Worm (Caenorhabditis elegans) whole organism, L1 larva: ENCODE measurements around the gene Y43F8B.22.
A peak's percentile ranks its signal among the peaks of the same experiment; 100 is the strongest.

Experiments
- C04F5.9 ChIP-seq: sonication (generic microtip); optimal IDR thresholded peaks from 2 replicates; lab custom pipeline; 2016; ENCODE audit warnings: missing genetic modification characterization, missing compliant biosample characterization
- C16A3.4 ChIP-seq: fragments of 150-350 bp; optimal IDR thresholded peaks from 2 replicates; lab custom pipeline; 2014; ENCODE audit warnings: missing biosample characterization, missing genetic modification characterization
- Y116A8C.19 ChIP-seq: sonication (generic microtip); optimal IDR thresholded peaks from 2 replicates; lab custom pipeline; 2016; ENCODE audit warnings: missing compliant biosample characterization, missing genetic modification characterization, borderline replicate concordance
- alr-1 ChIP-seq: fragments of 200-800 bp; sonication (Bioruptor generic); optimal IDR thresholded peaks from 2 replicates; lab custom pipeline; 2018; ENCODE audit warnings: borderline replicate concordance, mild to moderate bottlenecking, missing genetic modification characterization, missing compliant biosample characterization
- ama-1 ChIP-seq: fragments of 150-350 bp; optimal IDR thresholded peaks from 2 replicates; lab custom pipeline; 2014
- ceh-63 ChIP-seq: fragments of 200-800 bp; sonication (Bioruptor generic); optimal IDR thresholded peaks from 2 replicates; lab custom pipeline; 2018; ENCODE audit warnings: mild to moderate bottlenecking, missing genetic modification characterization, missing compliant biosample characterization
- ceh-8 ChIP-seq: fragments of 200-800 bp; sonication (Bioruptor generic); optimal IDR thresholded peaks from 2 replicates; lab custom pipeline; 2018; ENCODE audit warnings: mild to moderate bottlenecking, missing genetic modification characterization, moderate library complexity, missing compliant biosample characterization
- ceh-82 ChIP-seq, 3 experiments: fragments of 150-350 bp in 1 of 3; sonication (generic microtip) in 2 of 3; optimal IDR thresholded peaks; 2 replicates each; lab custom pipeline; 2014 to 2017; ENCODE audit warnings: missing biosample characterization in 3 of 3, missing genetic modification characterization in 3 of 3
- ceh-88 ChIP-seq: fragments of 200-800 bp; sonication (Bioruptor generic); IDR thresholded peaks from 2 replicates; pipeline ENCODE4 v1.3.6; 2022; ENCODE audit warnings: missing genetic modification characterization, missing compliant biosample characterization
- ces-1 ChIP-seq: fragments of 150-350 bp; optimal IDR thresholded peaks from 2 replicates; lab custom pipeline; 2014; ENCODE audit warnings: missing biosample characterization, missing genetic modification reagents, missing genetic modification characterization
- dpl-1 ChIP-seq, 3 experiments: fragments of 150-350 bp in 2 of 3; sonication (generic microtip) in 1 of 3; optimal IDR thresholded peaks; 2 replicates each; lab custom pipeline; 2014 to 2017; ENCODE audit warnings: missing biosample characterization in 3 of 3, missing genetic modification characterization in 3 of 3, missing genetic modification reagents in 3 of 3
- dsc-1 ChIP-seq: sonication (generic microtip); optimal IDR thresholded peaks from 2 replicates; lab custom pipeline; 2016; ENCODE audit warnings: mild to moderate bottlenecking, missing genetic modification characterization, missing compliant biosample characterization
- efl-3 ChIP-seq: fragments of 200-800 bp; sonication (Bioruptor generic); optimal IDR thresholded peaks from 2 replicates; lab custom pipeline; 2018; ENCODE audit warnings: mild to moderate bottlenecking, missing genetic modification characterization, missing compliant biosample characterization
- egl-13 ChIP-seq: sonication (generic microtip); optimal IDR thresholded peaks from 2 replicates; lab custom pipeline; 2016; ENCODE audit warnings: missing genotype, missing genetic modification reagents, missing genetic modification characterization, missing compliant biosample characterization
- elt-3 ChIP-seq, 6 experiments: fragments of 150-350 bp in 1 of 6; sonication (generic microtip); optimal IDR thresholded peaks; 2 replicates each; lab custom pipeline; 2017 to 2018; ENCODE audit warnings: missing biosample characterization in 6 of 6, missing genetic modification characterization in 6 of 6, inconsistent platforms in 1 of 6
- fkh-4 ChIP-seq: sonication (generic microtip); optimal IDR thresholded peaks from 2 replicates; lab custom pipeline; 2016; ENCODE audit warnings: missing compliant biosample characterization, missing genetic modification characterization, borderline replicate concordance
- fos-1 ChIP-seq: fragments of 150-350 bp; optimal IDR thresholded peaks from 2 replicates; lab custom pipeline; 2014; ENCODE audit warnings: missing biosample characterization, missing genetic modification characterization
- grh-1 ChIP-seq: fragments of 200-800 bp; sonication (Bioruptor generic); IDR thresholded peaks from 2 replicates; pipeline ENCODE4 v1.3.6; 2022; ENCODE audit warnings: missing genetic modification reagents, missing genetic modification characterization, missing compliant biosample characterization
- hlh-4 ChIP-seq: sonication (generic microtip); optimal IDR thresholded peaks from 2 replicates; lab custom pipeline; 2016; ENCODE audit warnings: mild to moderate bottlenecking, missing genetic modification characterization, missing compliant biosample characterization
- isw-1 ChIP-seq: fragments of 200-800 bp; sonication (Bioruptor generic); IDR thresholded peaks from 2 replicates; pipeline ENCODE4 v1.3.6; 2022; ENCODE audit warnings: missing genetic modification characterization, missing compliant biosample characterization
- jun-1 ChIP-seq: fragments of 150-350 bp; optimal IDR thresholded peaks from 2 replicates; lab custom pipeline; 2014; ENCODE audit warnings: missing biosample characterization, missing genetic modification reagents, missing genetic modification characterization
- lin-15B ChIP-seq: fragments of 150-350 bp; sonication (generic microtip); optimal IDR thresholded peaks from 3 replicates; lab custom pipeline; 2014; ENCODE audit warnings: missing biosample characterization, missing genetic modification characterization
- lir-3 ChIP-seq: sonication (generic microtip); optimal IDR thresholded peaks from 2 replicates; lab custom pipeline; 2016; ENCODE audit warnings: mild to moderate bottlenecking, missing genetic modification characterization, moderate library complexity, missing compliant biosample characterization; ENCODE audit not compliant: poor library complexity
- lsy-2 ChIP-seq, 2 experiments: fragments of 150-350 bp; optimal IDR thresholded peaks; 2 replicates each; lab custom pipeline; 2014; ENCODE audit warnings: missing biosample characterization in 2 of 2, missing genetic modification characterization in 2 of 2
- mdl-1 ChIP-seq, 2 experiments: fragments of 150-350 bp; optimal IDR thresholded peaks; 2 replicates each; lab custom pipeline; 2014 to 2017; ENCODE audit warnings: missing biosample characterization in 2 of 2, missing genetic modification characterization in 2 of 2, inconsistent platforms in 1 of 2
- mef-2 ChIP-seq: fragments of 150-350 bp; optimal IDR thresholded peaks from 2 replicates; lab custom pipeline; 2014; ENCODE audit warnings: missing biosample characterization, missing genetic modification characterization
- nhr-11 ChIP-seq: fragments of 150-350 bp; optimal IDR thresholded peaks from 2 replicates; lab custom pipeline; 2014; ENCODE audit warnings: missing biosample characterization, missing genetic modification characterization
- nhr-12 ChIP-seq: sonication (generic microtip); optimal IDR thresholded peaks from 2 replicates; lab custom pipeline; 2017; ENCODE audit warnings: missing biosample characterization, missing genetic modification characterization
- nhr-237 ChIP-seq: fragments of 150-350 bp; optimal IDR thresholded peaks from 2 replicates; lab custom pipeline; 2014; ENCODE audit warnings: missing biosample characterization, missing genetic modification characterization
- nhr-28 ChIP-seq: fragments of 150-350 bp; optimal IDR thresholded peaks from 2 replicates; lab custom pipeline; 2014; ENCODE audit warnings: missing biosample characterization, missing genetic modification characterization
- nhr-47 ChIP-seq: sonication (generic microtip); optimal IDR thresholded peaks from 2 replicates; lab custom pipeline; 2016; ENCODE audit warnings: mild to moderate bottlenecking, missing genetic modification characterization, moderate library complexity, missing compliant biosample characterization
- nhr-71 ChIP-seq: sonication (generic microtip); optimal IDR thresholded peaks from 2 replicates; lab custom pipeline; 2016; ENCODE audit warnings: mild to moderate bottlenecking, missing genetic modification characterization, moderate library complexity, missing compliant biosample characterization
- nhr-76 ChIP-seq: sonication (generic microtip); optimal IDR thresholded peaks from 2 replicates; lab custom pipeline; 2017; ENCODE audit warnings: missing biosample characterization, missing genetic modification characterization
- nhr-84 ChIP-seq: sonication (generic microtip); optimal IDR thresholded peaks from 2 replicates; lab custom pipeline; 2017; ENCODE audit warnings: missing biosample characterization, missing genetic modification characterization
- nhr-85 ChIP-seq: sonication (generic microtip); peaks from one replicate; lab custom pipeline; 2016; ENCODE audit warnings: missing genetic modification characterization, inconsistent platforms, missing compliant biosample characterization
- nhr-90 ChIP-seq: sonication (generic microtip); optimal IDR thresholded peaks from 2 replicates; lab custom pipeline; 2016; ENCODE audit warnings: mild to moderate bottlenecking, missing genetic modification characterization, missing compliant biosample characterization; ENCODE audit not compliant: poor library complexity
- pqm-1 ChIP-seq: sonication (generic microtip); optimal IDR thresholded peaks from 3 replicates; lab custom pipeline; 2017; ENCODE audit warnings: missing biosample characterization, missing genetic modification characterization
- snu-23 ChIP-seq: sonication (generic microtip); optimal IDR thresholded peaks from 2 replicates; lab custom pipeline; 2016; ENCODE audit warnings: missing genetic modification characterization, missing compliant biosample characterization
- sup-37 ChIP-seq: fragments of 200-800 bp; sonication (Bioruptor generic); optimal IDR thresholded peaks from 2 replicates; lab custom pipeline; 2018; ENCODE audit warnings: mild to moderate bottlenecking, missing genetic modification characterization, missing compliant biosample characterization
- tlp-1 ChIP-seq: fragments of 150-350 bp; optimal IDR thresholded peaks from 2 replicates; lab custom pipeline; 2014; ENCODE audit warnings: missing biosample characterization, missing genetic modification characterization
- unc-130 ChIP-seq: fragments of 150-350 bp; optimal IDR thresholded peaks from 2 replicates; lab custom pipeline; 2017; ENCODE audit warnings: missing biosample characterization, missing genetic modification characterization, inconsistent platforms
- unc-30 ChIP-seq: sonication (generic microtip); optimal IDR thresholded peaks from 2 replicates; lab custom pipeline; 2017; ENCODE audit warnings: missing biosample characterization, missing genetic modification characterization
- unc-62 ChIP-seq: fragments of 150-350 bp; optimal IDR thresholded peaks from 2 replicates; lab custom pipeline; 2014; ENCODE audit warnings: missing biosample characterization, missing genetic modification reagents, missing genetic modification characterization
- unc-86 ChIP-seq: sonication (generic microtip); optimal IDR thresholded peaks from 2 replicates; lab custom pipeline; 2016; ENCODE audit warnings: missing genetic modification characterization, missing compliant biosample characterization
- unc-98 ChIP-seq: fragments of 200-800 bp; sonication (Bioruptor generic); IDR thresholded peaks from 2 replicates; pipeline ENCODE4 v1.3.6; 2022; ENCODE audit warnings: missing genetic modification characterization, missing compliant biosample characterization
- xbp-1 ChIP-seq: sonication (generic microtip); optimal IDR thresholded peaks from 2 replicates; lab custom pipeline; 2016; ENCODE audit warnings: missing genetic modification characterization, missing compliant biosample characterization
- zag-1 ChIP-seq: fragments of 150-350 bp; optimal IDR thresholded peaks from 2 replicates; lab custom pipeline; 2014; ENCODE audit warnings: missing biosample characterization, missing genetic modification characterization
- zip-4 ChIP-seq: fragments of 200-800 bp; sonication (Bioruptor generic); optimal IDR thresholded peaks from 2 replicates; lab custom pipeline; 2018; ENCODE audit warnings: mild to moderate bottlenecking, missing genetic modification characterization, moderate library complexity, missing compliant biosample characterization
- ztf-11 ChIP-seq, 2 experiments: sonication (generic microtip); optimal IDR thresholded peaks; 2 replicates each; lab custom pipeline; 2016 to 2017; ENCODE audit warnings: missing genetic modification characterization in 2 of 2, missing biosample characterization in 1 of 2, missing compliant biosample characterization in 1 of 2
- ztf-4 ChIP-seq: fragments of 150-350 bp; optimal IDR thresholded peaks from 2 replicates; lab custom pipeline; 2014; ENCODE audit warnings: missing biosample characterization, missing genetic modification characterization

Gene Y43F8B.22

ce11 chrV:19522551-19523137, 40.0 kb downstream of the Y43F8B.22 start (continued):
- TF ChIP-seq jun-1 (tag; lab: Kevin White, UChicago), result peak; percentile 88
- TF ChIP-seq unc-62 (GFP tag; lab: Kevin White, UChicago), result peak; percentile 76
- peak; percentile 73 for TF ChIP-seq dsc-1 (tag; lab: Kevin White, UChicago)
- no peak for TF ChIP-seq hlh-4 (tag; lab: Kevin White, UChicago)
- TF ChIP-seq ceh-82 (tag; optimal IDR thresholded peaks at IDR 0.05; lab: Kevin White, UChicago), result peak; percentile 62 to 86 (median 82)
- peak; percentile 93 for TF ChIP-seq ztf-4 (tag; lab: Kevin White, UChicago)
- no peak for TF ChIP-seq efl-3 (GFP tag; lab: Kevin White, UChicago)
- TF ChIP-seq isw-1 (GFP tag; lab: Robert Waterston, UW), result peak; percentile 76
- peak; percentile 61 for TF ChIP-seq ceh-8 (GFP tag; lab: Kevin White, UChicago)
- TF ChIP-seq mdl-1 (tag; optimal IDR thresholded peaks at IDR 0.05; lab: Kevin White, UChicago), result peak in 1 of 2 experiments; percentile 90
- TF ChIP-seq nhr-47 (tag; lab: Kevin White, UChicago), result peak; percentile 94
- TF ChIP-seq mef-2 (tag; lab: Kevin White, UChicago), result peak; percentile 51
- peak; percentile 29 for TF ChIP-seq C16A3.4
- TF ChIP-seq xbp-1, result peak; percentile 71
- no peak for TF ChIP-seq nhr-12 (tag; lab: Kevin White, UChicago)
- peak in 5 of 6 experiments; percentile 25 to 93 (median 77) for TF ChIP-seq elt-3 (tag; optimal IDR thresholded peaks at IDR 0.05; lab: Kevin White, UChicago)
- TF ChIP-seq nhr-76 (tag; lab: Kevin White, UChicago), result no peak
- no peak for TF ChIP-seq unc-30 (tag; lab: Kevin White, UChicago)
- peak; percentile 59 for TF ChIP-seq fos-1
- peak; percentile 68 for TF ChIP-seq zip-4 (GFP tag; lab: Kevin White, UChicago)
- no peak for TF ChIP-seq lin-15B
- TF ChIP-seq ces-1 (GFP tag; lab: Kevin White, UChicago), result no peak
- no peak for TF ChIP-seq ceh-63 (GFP tag; lab: Kevin White, UChicago)
- no peak for TF ChIP-seq fkh-4 (tag; lab: Kevin White, UChicago)
- TF ChIP-seq snu-23 (GFP tag; lab: Kevin White, UChicago), result peak; percentile 90
- peak; percentile 88 for TF ChIP-seq nhr-90
- peak; percentile 100 for TF ChIP-seq nhr-85 (tag; lab: Kevin White, UChicago)
- TF ChIP-seq ztf-11 (tag; optimal IDR thresholded peaks at IDR 0.05; lab: Kevin White, UChicago), result peak in 1 of 2 experiments; percentile 77
- TF ChIP-seq nhr-28 (tag; lab: Kevin White, UChicago), result no peak
- no peak for TF ChIP-seq pqm-1 (tag; lab: Kevin White, UChicago)
- peak; percentile 98 for TF ChIP-seq nhr-71 (tag; lab: Kevin White, UChicago)
- TF ChIP-seq dpl-1 (GFP tag; optimal IDR thresholded peaks at IDR 0.05; lab: Kevin White, UChicago), result peak; percentile 47 to 56 (median 50)
- no peak for TF ChIP-seq Y116A8C.19 (tag; lab: Kevin White, UChicago)
- peak; percentile 4 for TF ChIP-seq unc-130
- TF ChIP-seq sup-37 (GFP tag; lab: Kevin White, UChicago), result no peak
- TF ChIP-seq lsy-2 (tag; optimal IDR thresholded peaks at IDR 0.05; lab: Kevin White, UChicago), result peak; percentile 76 to 85
- no peak for TF ChIP-seq C04F5.9 (tag; lab: Kevin White, UChicago)
- peak; percentile 96 for TF ChIP-seq unc-86 (tag; lab: Kevin White, UChicago)
- TF ChIP-seq nhr-11 (tag; lab: Kevin White, UChicago), result peak; percentile 35
- TF ChIP-seq unc-98, result peak; percentile 32; the same call in 1 of the 2 replicates
- TF ChIP-seq tlp-1 (tag; lab: Kevin White, UChicago), result no peak
- TF ChIP-seq nhr-237 (tag; lab: Kevin White, UChicago), result peak; percentile 59
- TF ChIP-seq lir-3, result peak; percentile 64
- peak; percentile 90 for TF ChIP-seq ama-1 (lab: Kevin White, UChicago)
- peak; percentile 70 for TF ChIP-seq ceh-88 (GFP tag; lab: Robert Waterston, UW)
- TF ChIP-seq nhr-84, result no peak
- TF ChIP-seq zag-1 (tag; lab: Kevin White, UChicago), result peak; percentile 55
- no peak for TF ChIP-seq alr-1 (tag; lab: Kevin White, UChicago)
- TF ChIP-seq egl-13 (tag; lab: Kevin White, UChicago), result peak; percentile 85
- TF ChIP-seq grh-1, result peak; percentile 91
- TF ChIP-seq, all 84 proteins: peak for 58
